Fruit fly (Drosophila melanogaster) whole organism: ENCODE results near the gene maca.

Experiments
- CG8478 ChIP-seq: fragments of >200 bp; optimal IDR thresholded peaks from 2 replicates; lab custom pipeline; 2018; ENCODE audit warnings: inconsistent platforms
- Dll ChIP-seq: fragments of >200 bp; optimal IDR thresholded peaks from 2 replicates; lab custom pipeline; 2017
- EcR ChIP-seq, 2 experiments: fragments of >200 bp; optimal IDR thresholded peaks; 2 replicates each; lab custom pipeline; 2017; ENCODE audit warnings: missing biosample characterization in 2 of 2, missing genetic modification characterization in 2 of 2, missing genetic modification reagents in 2 of 2
- pan ChIP-seq: fragments of >200 bp; optimal IDR thresholded peaks from 2 replicates; lab custom pipeline; 2017
- psq ChIP-seq: fragments of >200 bp; optimal IDR thresholded peaks from 2 replicates; lab custom pipeline; 2017

- TF ChIP-seq psq (no peak), CG8478 (no peak), pan (lab: Kevin White, UChicago) (no peak), Dll (lab: Kevin White, UChicago) (no peak), EcR (GFP tag; optimal IDR thresholded peaks at IDR 0.05; lab: Kevin White, UChicago) (no peak)
These were observed 22.7 kb upstream of the maca start for dm6 chr3R:15471742-15472141.
